Fruit fly (Drosophila melanogaster): Measurements from ENCODE around the gene CG2260.

CG2260 gene

DNA sequence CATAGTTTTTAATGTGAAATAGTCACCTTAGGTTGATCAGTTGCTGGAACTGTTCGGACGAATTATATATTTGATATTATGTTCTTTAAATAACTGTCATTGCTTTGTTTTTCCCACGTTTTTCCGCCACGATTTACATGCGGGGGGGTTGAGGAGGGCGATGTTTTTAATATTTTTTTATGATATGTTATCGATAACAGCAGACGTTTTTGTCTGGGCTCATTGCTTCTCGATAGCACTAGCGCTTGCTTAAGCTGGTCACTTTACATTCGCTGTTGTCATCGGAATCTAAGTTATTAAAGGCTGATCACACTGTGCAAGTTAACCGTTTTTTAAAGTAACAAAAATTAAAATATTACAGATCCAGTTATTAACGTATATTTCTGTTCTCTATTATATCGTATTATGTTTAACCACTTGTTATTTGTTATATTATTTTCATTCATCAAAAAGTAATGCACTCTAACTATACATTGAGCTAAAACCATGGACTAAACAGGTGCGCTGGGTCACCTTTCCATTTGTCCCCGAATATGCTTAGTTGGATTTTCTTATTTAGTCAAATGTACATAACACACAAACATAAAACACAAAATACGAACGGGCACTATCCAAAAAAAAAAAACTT, 45.5 kb downstream of the CG2260 start, which contains the start of the genes Upf2 and CG1571:
Gene Upf2, minus strand, starts transcription at position 167 of the 628 bp plus-strand sequence.
Gene CG1571, plus strand, starts transcription at position 578 of the 628 bp plus-strand sequence.
- TF ChIP-seq h (optimal IDR thresholded peaks at IDR 0.05) (no peak), Myc (optimal IDR thresholded peaks at IDR 0.05) (no peak), ttk (optimal IDR thresholded peaks at IDR 0.05) (no peak), insv (optimal IDR thresholded peaks at IDR 0.05) (no peak), Sin3A (optimal IDR thresholded peaks at IDR 0.05) (no peak), psq (optimal IDR thresholded peaks at IDR 0.05) (no peak)

Data from Kc167 (cell line).